Fruit fly (Drosophila melanogaster): ENCODE measurements around the gene CG5050.
A peak's percentile ranks its signal among the peaks of the same experiment; 100 is the strongest.

CG5050 gene

DNA sequence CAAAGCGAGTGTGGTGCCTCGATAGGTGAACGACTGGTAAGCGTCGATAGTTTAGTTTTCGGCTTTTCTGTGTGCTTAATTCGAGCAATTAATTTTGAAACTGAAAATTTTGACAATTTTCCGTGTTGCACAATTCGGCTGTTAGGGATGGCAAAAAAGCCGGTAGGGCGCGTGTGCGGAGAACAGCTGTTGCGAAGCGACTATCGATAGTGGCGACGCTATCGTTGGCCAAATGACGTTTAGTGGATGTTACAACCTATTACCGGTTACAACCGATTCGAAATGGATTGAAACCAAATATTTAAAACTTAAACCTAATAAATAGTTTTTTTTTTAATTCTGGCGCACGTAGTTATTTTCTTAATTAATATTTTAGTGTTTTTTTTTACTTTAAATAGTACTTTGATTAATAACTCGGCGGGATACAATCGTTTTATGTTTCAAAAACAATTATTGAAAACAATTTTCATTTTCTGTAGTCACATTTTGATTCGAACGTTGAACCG, 48.3 kb downstream of the CG5050 start, which contains the start of the genes mEFTs and Dhc36C:
mEFTs (minus strand) TSS at position 161 of the 506 bp plus-strand sequence.
Dhc36C (plus strand) TSS at position 456 of the 506 bp plus-strand sequence.
- TF ChIP-seq Myc (optimal IDR thresholded peaks at IDR 0.05) (peak; percentile 73), tai (GFP tag; optimal IDR thresholded peaks at IDR 0.05) (no peak), Jra (GFP tag; optimal IDR thresholded peaks at IDR 0.05) (no peak), brk (GFP tag; optimal IDR thresholded peaks at IDR 0.05) (no peak), usp (GFP tag; optimal IDR thresholded peaks at IDR 0.05) (no peak), dl (GFP tag; optimal IDR thresholded peaks at IDR 0.05; ENCODE audit: insufficient read depth in 1 of 2, partially characterized antibody in 2 of 2) (no peak), Hr78 (GFP tag; optimal IDR thresholded peaks at IDR 0.05) (no peak), h (GFP tag; optimal IDR thresholded peaks at IDR 0.05) (peak; percentile 63), Mio (GFP tag; optimal IDR thresholded peaks at IDR 0.05) (no peak), OdsH (GFP tag; optimal IDR thresholded peaks at IDR 0.05) (no peak), dmrt93B (GFP tag; optimal IDR thresholded peaks at IDR 0.05) (no peak), foxo (GFP tag; optimal IDR thresholded peaks at IDR 0.05) (no peak), pan (optimal IDR thresholded peaks at IDR 0.05) (no peak), lola (GFP tag; optimal IDR thresholded peaks at IDR 0.05) (no peak), HLH106 (tag; optimal IDR thresholded peaks at IDR 0.05) (no peak), sv (GFP tag; optimal IDR thresholded peaks at IDR 0.05) (no peak), rgr (GFP tag; optimal IDR thresholded peaks at IDR 0.05) (no peak), Hr83 (GFP tag; optimal IDR thresholded peaks at IDR 0.05; ENCODE audit: poor library complexity, severe bottlenecking) (no peak), sage (GFP tag; optimal IDR thresholded peaks at IDR 0.05) (peak; percentile 20), dsf (GFP tag; optimal IDR thresholded peaks at IDR 0.05; ENCODE audit: borderline replicate concordance) (no peak)
